Fruit fly (Drosophila melanogaster) whole organism, embryonic: ENCODE results near the gene Naxd.

Source experiments
- Atf6 ChIP-seq: fragments of 200-800 bp; sonication (Bioruptor generic); IDR thresholded peaks from 2 replicates; pipeline ENCODE4 v1.3.6; 2022; ENCODE audit warnings: missing biosample characterization, missing genetic modification characterization
- Blimp-1 ChIP-seq: fragments of 200-800 bp; sonication (Bioruptor generic); optimal IDR thresholded peaks from 3 replicates; lab custom pipeline; 2018; ENCODE audit warnings: missing biosample characterization, missing genetic modification characterization, mild to moderate bottlenecking, moderate library complexity, missing genetic modification reagents
- CG12299 ChIP-seq: fragments of 200-800 bp; sonication (Bioruptor generic); optimal IDR thresholded peaks from 2 replicates; lab custom pipeline; 2018; ENCODE audit warnings: missing biosample characterization, mild to moderate bottlenecking, missing genetic modification characterization
- CG13287 ChIP-seq: fragments of 200-800 bp; sonication (Bioruptor generic); IDR thresholded peaks from 2 replicates; pipeline ENCODE4 v1.3.6; 2022; ENCODE audit warnings: missing biosample characterization, missing genetic modification characterization; ENCODE audit not compliant: partially characterized antibody
- CG17328 ChIP-seq: fragments of 200-800 bp; sonication (Bioruptor generic); IDR thresholded peaks from 2 replicates; pipeline ENCODE4 v1.3.6; 2022; ENCODE audit warnings: missing biosample characterization, missing genetic modification characterization
- CG17385 ChIP-seq: fragments of 200-800 bp; sonication (Bioruptor generic); optimal IDR thresholded peaks from 3 replicates; lab custom pipeline; 2018; ENCODE audit warnings: missing biosample characterization, mild to moderate bottlenecking, missing genetic modification characterization
- CG1792 ChIP-seq: fragments of 200-800 bp; sonication (Bioruptor generic); optimal IDR thresholded peaks from 2 replicates; lab custom pipeline; 2016; ENCODE audit warnings: missing biosample characterization, missing genetic modification characterization
- CG2116 ChIP-seq: fragments of 200-800 bp; sonication (Bioruptor generic); optimal IDR thresholded peaks from 3 replicates; lab custom pipeline; 2018; ENCODE audit warnings: missing biosample characterization, mild to moderate bottlenecking, missing genetic modification characterization
- CG30020 ChIP-seq: fragments of 200-800 bp; optimal IDR thresholded peaks from 2 replicates; lab custom pipeline; 2019; ENCODE audit warnings: missing biosample characterization, mild to moderate bottlenecking, missing genetic modification characterization, moderate library complexity
- CG31441 ChIP-seq: fragments of 200-800 bp; sonication (Bioruptor generic); IDR thresholded peaks from 2 replicates; pipeline ENCODE4 v1.3.6; 2022; ENCODE audit warnings: missing biosample characterization, missing genetic modification characterization
- CG3163 ChIP-seq: fragments of 200-800 bp; sonication (Bioruptor generic); optimal IDR thresholded peaks from 3 replicates; lab custom pipeline; 2016; ENCODE audit warnings: missing biosample characterization, missing genetic modification characterization
- CG4404 ChIP-seq: fragments of 200-800 bp; sonication (Bioruptor generic); IDR thresholded peaks from 2 replicates; pipeline ENCODE4 v1.3.6; 2022; ENCODE audit warnings: missing biosample characterization, missing genetic modification characterization
- CG4854 ChIP-seq: fragments of 200-800 bp; sonication (Bioruptor generic); optimal IDR thresholded peaks from 2 replicates; lab custom pipeline; 2016; ENCODE audit warnings: missing biosample characterization, missing genetic modification characterization, inconsistent platforms
- CG6854 ChIP-seq: fragments of 200-800 bp; sonication (Bioruptor generic); optimal IDR thresholded peaks from 3 replicates; lab custom pipeline; 2017; ENCODE audit warnings: missing biosample characterization, mild to moderate bottlenecking, missing genetic modification characterization
- CG7839 ChIP-seq: fragments of 200-800 bp; sonication (Bioruptor generic); optimal IDR thresholded peaks from 3 replicates; lab custom pipeline; 2018; ENCODE audit warnings: missing biosample characterization, mild to moderate bottlenecking, missing genetic modification characterization, moderate library complexity
- CG8388 ChIP-seq: fragments of 200-800 bp; sonication (Bioruptor generic); optimal IDR thresholded peaks from 2 replicates; lab custom pipeline; 2019; ENCODE audit warnings: missing biosample characterization, mild to moderate bottlenecking, missing genetic modification characterization, moderate library complexity
- CkIIα-i1 ChIP-seq: fragments of 200-800 bp; sonication (Bioruptor generic); IDR thresholded peaks from 2 replicates; pipeline ENCODE4 v1.3.6; 2022; ENCODE audit warnings: missing biosample characterization, missing genetic modification characterization
- CoRest ChIP-seq: fragments of 200-800 bp; sonication (Bioruptor generic); optimal IDR thresholded peaks from 3 replicates; lab custom pipeline; 2018; ENCODE audit warnings: missing biosample characterization, mild to moderate bottlenecking, missing genetic modification characterization, moderate library complexity
- Dad ChIP-seq: fragments of 200-800 bp; sonication (Bioruptor generic); optimal IDR thresholded peaks from 3 replicates; lab custom pipeline; 2016; ENCODE audit warnings: missing biosample characterization, missing genetic modification characterization
- Dbx ChIP-seq: fragments of 200-800 bp; sonication (Bioruptor generic); IDR thresholded peaks from 3 replicates; pipeline ENCODE4 v1.3.6; 2022; ENCODE audit warnings: missing biosample characterization, missing genetic modification characterization
- Dp ChIP-seq: fragments of 200-800 bp; sonication (Bioruptor generic); optimal IDR thresholded peaks from 2 replicates; lab custom pipeline; 2018; ENCODE audit warnings: missing biosample characterization, mild to moderate bottlenecking, missing genetic modification characterization, moderate library complexity
- E2f2 ChIP-seq: fragments of 200-800 bp; sonication (Bioruptor generic); IDR thresholded peaks from 2 replicates; pipeline ENCODE4 v1.3.6; 2022; ENCODE audit warnings: missing biosample characterization, missing genetic modification characterization
- Eip74EF ChIP-seq, 2 experiments: fragments of 200-800 bp in 1 of 2; fragments of >200 bp in 1 of 2; sonication (Bioruptor generic) in 1 of 2; optimal IDR thresholded peaks; 2 replicates each; lab custom pipeline; 2017 to 2019; ENCODE audit warnings: missing biosample characterization in 2 of 2, missing genetic modification characterization in 2 of 2, mild to moderate bottlenecking in 1 of 2, moderate library complexity in 1 of 2
- H15 ChIP-seq: fragments of 200-800 bp; sonication (Bioruptor generic); IDR thresholded peaks from 3 replicates; pipeline ENCODE4 v1.3.6; 2022; ENCODE audit warnings: missing biosample characterization, missing genetic modification characterization
- HHEX ChIP-seq: fragments of 200-800 bp; sonication (Bioruptor generic); optimal IDR thresholded peaks from 3 replicates; lab custom pipeline; 2017; ENCODE audit warnings: missing biosample characterization, mild to moderate bottlenecking, missing genetic modification characterization, missing genetic modification reagents
- HLH4C ChIP-seq: fragments of 200-800 bp; sonication (Bioruptor generic); IDR thresholded peaks from 3 replicates; pipeline ENCODE4 v1.3.6; 2022; ENCODE audit warnings: missing biosample characterization, missing genetic modification characterization; ENCODE audit not compliant: partially characterized antibody
- Lhr ChIP-seq: fragments of 200-800 bp; sonication (Bioruptor generic); optimal IDR thresholded peaks from 3 replicates; lab custom pipeline; 2017; ENCODE audit warnings: mild to moderate bottlenecking, missing biosample characterization, missing genetic modification reagents, missing genetic modification characterization
- Med ChIP-seq: fragments of 200-800 bp; sonication (Bioruptor generic); peaks from one replicate; lab custom pipeline; 2016; ENCODE audit warnings: missing biosample characterization, missing genetic modification characterization, mild to moderate bottlenecking, inconsistent platforms, moderate library complexity
- Myb ChIP-seq: fragments of 200-800 bp; sonication (Bioruptor generic); optimal IDR thresholded peaks from 2 replicates; lab custom pipeline; 2016; ENCODE audit warnings: missing biosample characterization, missing genetic modification characterization
- Neu2 ChIP-seq: fragments of 200-800 bp; sonication (Bioruptor generic); optimal IDR thresholded peaks from 3 replicates; lab custom pipeline; 2016; ENCODE audit warnings: missing biosample characterization, missing genetic modification characterization, borderline replicate concordance
- Rx ChIP-seq: fragments of 200-800 bp; sonication (Bioruptor generic); IDR thresholded peaks from 2 replicates; pipeline ENCODE4 v1.3.6; 2022; ENCODE audit warnings: missing biosample characterization, missing genetic modification characterization
- Taf1 ChIP-seq: fragments of 200-800 bp; sonication (Bioruptor generic); IDR thresholded peaks from 2 replicates; pipeline ENCODE4 v1.3.6; 2022; ENCODE audit warnings: missing biosample characterization, missing genetic modification characterization
- bowl ChIP-seq: fragments of 200-800 bp; sonication (Bioruptor generic); IDR thresholded peaks from 2 replicates; pipeline ENCODE4 v1.3.6; 2022; ENCODE audit warnings: missing biosample characterization, missing genetic modification characterization
- chinmo ChIP-seq: fragments of 200-800 bp; sonication (Bioruptor generic); IDR thresholded peaks from 4 replicates; pipeline ENCODE4 v1.3.6; 2022; ENCODE audit warnings: missing biosample characterization, missing genetic modification characterization; ENCODE audit not compliant: partially characterized antibody
- emc ChIP-seq: fragments of 200-800 bp; sonication (Bioruptor generic); optimal IDR thresholded peaks from 2 replicates; lab custom pipeline; 2016; ENCODE audit warnings: missing biosample characterization, missing genetic modification characterization
- ems ChIP-seq: fragments of 200-800 bp; sonication (Bioruptor generic); optimal IDR thresholded peaks from 3 replicates; lab custom pipeline; 2016; ENCODE audit warnings: missing biosample characterization, missing genetic modification characterization
- gfzf ChIP-seq: fragments of 200-800 bp; sonication (Bioruptor generic); optimal IDR thresholded peaks from 2 replicates; lab custom pipeline; 2016; ENCODE audit warnings: missing biosample characterization, mild to moderate bottlenecking, missing genetic modification characterization, moderate library complexity
- knrl ChIP-seq: fragments of 200-800 bp; sonication (Bioruptor generic); IDR thresholded peaks from 3 replicates; pipeline ENCODE4 v1.3.6; 2022; ENCODE audit warnings: missing biosample characterization, missing genetic modification characterization; ENCODE audit not compliant: partially characterized antibody
- mld ChIP-seq: fragments of 200-800 bp; sonication (Bioruptor generic); IDR thresholded peaks from 3 replicates; pipeline ENCODE4 v1.3.6; 2022; ENCODE audit warnings: missing biosample characterization, missing genetic modification characterization; ENCODE audit not compliant: partially characterized antibody
- nau ChIP-seq: fragments of 200-800 bp; sonication (Bioruptor generic); optimal IDR thresholded peaks from 3 replicates; lab custom pipeline; 2017; ENCODE audit warnings: missing biosample characterization, mild to moderate bottlenecking, missing genetic modification characterization, missing genetic modification reagents
- nerfin-2 ChIP-seq: fragments of 200-800 bp; sonication (Bioruptor generic); IDR thresholded peaks from 2 replicates; pipeline ENCODE4 v1.3.6; 2022; ENCODE audit warnings: missing biosample characterization, missing genetic modification characterization; ENCODE audit not compliant: partially characterized antibody
- sim ChIP-seq: fragments of 200-800 bp; sonication (Bioruptor generic); IDR thresholded peaks from 2 replicates; pipeline ENCODE4 v1.3.6; 2022; ENCODE audit warnings: missing biosample characterization, missing genetic modification characterization
- so ChIP-seq: fragments of 200-800 bp; sonication (Bioruptor generic); IDR thresholded peaks from 3 replicates; pipeline ENCODE4 v1.3.6; 2022; ENCODE audit warnings: missing biosample characterization, missing genetic modification characterization
- tap ChIP-seq: fragments of 200-800 bp; optimal IDR thresholded peaks from 3 replicates; lab custom pipeline; 2019; ENCODE audit warnings: missing biosample characterization, mild to moderate bottlenecking, missing genetic modification characterization, moderate library complexity
- tna ChIP-seq: fragments of 200-800 bp; sonication (Bioruptor generic); IDR thresholded peaks from 2 replicates; pipeline ENCODE4 v1.3.6; 2022; ENCODE audit warnings: missing biosample characterization, missing genetic modification characterization; ENCODE audit not compliant: partially characterized antibody
- trem ChIP-seq: fragments of 200-800 bp; optimal IDR thresholded peaks from 3 replicates; lab custom pipeline; 2019; ENCODE audit warnings: missing biosample characterization, mild to moderate bottlenecking, missing genetic modification characterization, moderate library complexity
- wdn ChIP-seq: fragments of 200-800 bp; sonication (Bioruptor generic); IDR thresholded peaks from 2 replicates; pipeline ENCODE4 v1.3.6; 2022; ENCODE audit warnings: missing biosample characterization, missing genetic modification characterization
- wor ChIP-seq: fragments of 200-800 bp; sonication (Bioruptor generic); IDR thresholded peaks from 2 replicates; pipeline ENCODE4 v1.3.6; 2022; ENCODE audit warnings: missing biosample characterization, missing genetic modification characterization
- zen ChIP-seq: fragments of 200-800 bp; sonication (Bioruptor generic); optimal IDR thresholded peaks from 3 replicates; lab custom pipeline; 2018; ENCODE audit warnings: missing biosample characterization, mild to moderate bottlenecking, missing genetic modification characterization, moderate library complexity
- zfh2 ChIP-seq: fragments of 200-800 bp; sonication (Bioruptor generic); optimal IDR thresholded peaks from 2 replicates; lab custom pipeline; 2016; ENCODE audit warnings: missing biosample characterization, missing genetic modification characterization

Gene Naxd

DNA sequence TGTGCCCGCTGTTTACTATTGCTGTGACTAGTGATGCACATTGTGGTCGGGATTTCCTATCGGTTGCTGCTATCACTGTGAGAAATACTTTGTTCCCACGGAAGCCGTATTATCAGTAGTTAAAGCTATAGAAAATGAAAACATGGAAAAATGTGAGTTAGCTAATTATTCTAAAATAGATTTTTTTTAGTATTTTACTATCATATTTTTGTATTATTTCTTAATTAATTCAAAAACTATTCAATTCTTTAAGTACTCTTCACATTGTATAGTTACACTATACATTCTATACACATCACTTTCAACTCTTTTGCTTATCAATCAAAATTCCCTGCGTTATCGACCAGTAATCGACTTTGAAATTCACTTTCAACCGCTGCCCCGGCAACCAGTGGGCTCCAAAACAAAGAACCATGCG is at the start of gene Naxd, which contains the start of gene CG14079 (continued):
- TF ChIP-seq chinmo: no peak
- TF ChIP-seq H15 (GFP tag; lab: Robert Waterston, UW): peak; percentile 54; the same call in 1 of the 3 replicates
- no peak for TF ChIP-seq Neu2 (GFP tag; lab: Kevin White, UChicago)
- no peak for TF ChIP-seq CG13287 (GFP tag; lab: Robert Waterston, UW)
- TF ChIP-seq sim (GFP tag; lab: Robert Waterston, UW): no peak
- peak; percentile 60 for TF ChIP-seq Blimp-1 (GFP tag; lab: Kevin White, UChicago)
- no peak for TF ChIP-seq ems (GFP tag; lab: Kevin White, UChicago)
- TF ChIP-seq CG6854 (GFP tag; lab: Kevin White, UChicago): no peak
- TF ChIP-seq emc (GFP tag; lab: Kevin White, UChicago): no peak
- TF ChIP-seq so: peak; percentile 45; the same call in 1 of the 3 replicates
- no peak for TF ChIP-seq wdn (GFP tag; lab: Robert Waterston, UW)
- peak; percentile 66 for TF ChIP-seq CG8388 (GFP tag; lab: Kevin White, UChicago)
- peak in 1 of 2 experiments; percentile 45 for TF ChIP-seq Eip74EF (GFP tag; optimal IDR thresholded peaks at IDR 0.05; lab: Kevin White, UChicago)
- TF ChIP-seq Atf6 (GFP tag; lab: Robert Waterston, UW): peak; percentile 80
- TF ChIP-seq CG30020 (tag; lab: Kevin White, UChicago): peak; percentile 31
- 0 out of 3 replicates have a peak, but pooled peaks have one; percentile 17 for TF ChIP-seq Dbx (GFP tag; lab: Robert Waterston, UW)
- no peak for TF ChIP-seq tna (GFP tag; lab: Robert Waterston, UW)
- TF ChIP-seq Rx (GFP tag; lab: Robert Waterston, UW): 0 out of 2 replicates have a peak, but pooled peaks have one; percentile 15
- TF ChIP-seq tap (tag; lab: Kevin White, UChicago): no peak
- TF ChIP-seq CG31441: peak; percentile 62
- no peak for TF ChIP-seq nau (GFP tag; lab: Kevin White, UChicago)
- TF ChIP-seq CG4854: no peak
- TF ChIP-seq HHEX (GFP tag; lab: Kevin White, UChicago): peak; percentile 26
- TF ChIP-seq Dad (GFP tag; lab: Kevin White, UChicago): no peak
- TF ChIP-seq CG4404: 0 out of 2 replicates have a peak, but pooled peaks have one; percentile 22
- TF ChIP-seq CG3163 (GFP tag; lab: Kevin White, UChicago): peak; percentile 3
- TF ChIP-seq Myb (GFP tag; lab: Kevin White, UChicago): peak; percentile 52
- no peak for TF ChIP-seq bowl (GFP tag; lab: Robert Waterston, UW)
- no peak for TF ChIP-seq nerfin-2 (GFP tag; lab: Robert Waterston, UW)
- no peak; the same call in 1 of the 2 replicates for TF ChIP-seq CG17328 (GFP tag; lab: Robert Waterston, UW)
- peak; percentile 85 for TF ChIP-seq Med (GFP tag; lab: Kevin White, UChicago)
- no peak for TF ChIP-seq wor (GFP tag; lab: Robert Waterston, UW)
- TF ChIP-seq Dp: peak; percentile 45
- TF ChIP-seq HLH4C (GFP tag; lab: Robert Waterston, UW): no peak
- TF ChIP-seq knrl (GFP tag; lab: Robert Waterston, UW): peak; percentile 43; the same call in 1 of the 3 replicates
- no peak for TF ChIP-seq mld
- TF ChIP-seq CG12299 (tag; lab: Kevin White, UChicago): peak; percentile 47
- TF ChIP-seq CG17385 (GFP tag; lab: Kevin White, UChicago): no peak
- peak; percentile 42 for TF ChIP-seq zfh2 (GFP tag; lab: Kevin White, UChicago)
- no peak for TF ChIP-seq CG1792 (GFP tag; lab: Kevin White, UChicago)
- TF ChIP-seq gfzf: no peak
- TF ChIP-seq zen: no peak
- no peak for TF ChIP-seq Taf1
- TF ChIP-seq CoRest (tag; lab: Kevin White, UChicago): peak; percentile 84
- TF ChIP-seq trem (tag; lab: Kevin White, UChicago): peak; percentile 27
- TF ChIP-seq CG7839 (tag; lab: Kevin White, UChicago): peak; percentile 83
- TF ChIP-seq CG2116: peak; percentile 46
- no peak for TF ChIP-seq CkIIα-i1 (GFP tag; lab: Robert Waterston, UW)
- peak; percentile 66 for TF ChIP-seq E2f2 (GFP tag; lab: Robert Waterston, UW)
- peak; percentile 27 for TF ChIP-seq Lhr (GFP tag; lab: Kevin White, UChicago)
